Fruit fly (Drosophila melanogaster) whole organism, embryonic: ENCODE results near the gene CG7896.

ENCODE experiments used
- CG11504 ChIP-seq: fragments of 200-800 bp; sonication (Bioruptor generic); optimal IDR thresholded peaks from 3 replicates; lab custom pipeline; 2019; ENCODE audit warnings: missing biosample characterization, mild to moderate bottlenecking, missing genetic modification characterization, moderate library complexity
- CG11560 ChIP-seq: fragments of 200-800 bp; sonication (Bioruptor generic); IDR thresholded peaks from 3 replicates; pipeline ENCODE4 v1.3.6; 2022; ENCODE audit warnings: missing biosample characterization, missing genetic modification characterization
- CG11723 ChIP-seq: fragments of 200-800 bp; sonication (Bioruptor generic); optimal IDR thresholded peaks from 2 replicates; lab custom pipeline; 2017; ENCODE audit warnings: missing biosample characterization, mild to moderate bottlenecking, missing genetic modification characterization
- CG12769 ChIP-seq: fragments of 200-800 bp; sonication (Bioruptor generic); optimal IDR thresholded peaks from 2 replicates; lab custom pipeline; 2019; ENCODE audit warnings: missing biosample characterization, mild to moderate bottlenecking, missing genetic modification characterization, moderate library complexity
- CG13287 ChIP-seq: fragments of 200-800 bp; sonication (Bioruptor generic); IDR thresholded peaks from 2 replicates; pipeline ENCODE4 v1.3.6; 2022; ENCODE audit warnings: missing biosample characterization, missing genetic modification characterization; ENCODE audit not compliant: partially characterized antibody
- CG13775 ChIP-seq: fragments of 200-800 bp; sonication (Bioruptor generic); optimal IDR thresholded peaks from 3 replicates; lab custom pipeline; 2017; ENCODE audit warnings: missing biosample characterization, mild to moderate bottlenecking, missing genetic modification characterization
- CG13894 ChIP-seq: fragments of 200-800 bp; sonication (Bioruptor generic); optimal IDR thresholded peaks from 3 replicates; lab custom pipeline; 2018; ENCODE audit warnings: missing biosample characterization, mild to moderate bottlenecking, missing genetic modification characterization, moderate library complexity
- CG15269 ChIP-seq: fragments of 200-800 bp; sonication (Bioruptor generic); optimal IDR thresholded peaks from 2 replicates; lab custom pipeline; 2018; ENCODE audit warnings: missing biosample characterization, mild to moderate bottlenecking, missing genetic modification characterization, moderate library complexity
- CG15479 ChIP-seq: fragments of 200-800 bp; sonication (Bioruptor generic); optimal IDR thresholded peaks from 3 replicates; lab custom pipeline; 2019; ENCODE audit warnings: missing biosample characterization, mild to moderate bottlenecking, missing genetic modification characterization, moderate library complexity
- CG1792 ChIP-seq: fragments of 200-800 bp; sonication (Bioruptor generic); optimal IDR thresholded peaks from 2 replicates; lab custom pipeline; 2016; ENCODE audit warnings: missing biosample characterization, missing genetic modification characterization
- CG18619 ChIP-seq: fragments of 200-800 bp; sonication (Bioruptor generic); optimal IDR thresholded peaks from 3 replicates; lab custom pipeline; 2017; ENCODE audit warnings: missing biosample characterization, mild to moderate bottlenecking, missing genetic modification characterization
- CG31388 ChIP-seq: fragments of 200-800 bp; sonication (Bioruptor generic); optimal IDR thresholded peaks from 2 replicates; lab custom pipeline; 2016; ENCODE audit warnings: missing biosample characterization, missing genetic modification characterization
- CG4282 ChIP-seq: fragments of 200-800 bp; sonication (Bioruptor generic); optimal IDR thresholded peaks from 2 replicates; lab custom pipeline; 2016; ENCODE audit warnings: missing biosample characterization, missing genetic modification characterization
- CG4820 ChIP-seq: fragments of 200-800 bp; sonication (Bioruptor generic); optimal IDR thresholded peaks from 3 replicates; lab custom pipeline; 2016; ENCODE audit warnings: missing biosample characterization, missing genetic modification characterization
- CG7839 ChIP-seq: fragments of 200-800 bp; sonication (Bioruptor generic); optimal IDR thresholded peaks from 3 replicates; lab custom pipeline; 2018; ENCODE audit warnings: missing biosample characterization, mild to moderate bottlenecking, missing genetic modification characterization, moderate library complexity
- CG7987 ChIP-seq: fragments of 200-800 bp; sonication (Bioruptor generic); optimal IDR thresholded peaks from 2 replicates; lab custom pipeline; 2018; ENCODE audit warnings: missing biosample characterization, mild to moderate bottlenecking, missing genetic modification characterization, moderate library complexity
- CG8290 ChIP-seq, 3 experiments: fragments of 200-800 bp; sonication (Bioruptor generic); optimal IDR thresholded peaks; 2 replicates each; lab custom pipeline; 2016 to 2019; ENCODE audit warnings: missing biosample characterization in 3 of 3, missing genetic modification characterization in 3 of 3, mild to moderate bottlenecking in 2 of 3, moderate library complexity in 1 of 3
- CG9215 ChIP-seq: fragments of 200-800 bp; sonication (Bioruptor generic); IDR thresholded peaks from 2 replicates; pipeline ENCODE4 v1.3.6; 2022; ENCODE audit warnings: missing biosample characterization, missing genetic modification characterization
- CG9876 ChIP-seq: fragments of 200-800 bp; sonication (Bioruptor generic); optimal IDR thresholded peaks from 2 replicates; lab custom pipeline; 2016; ENCODE audit warnings: missing biosample characterization, missing genetic modification characterization
- D19A ChIP-seq: fragments of 200-800 bp; optimal IDR thresholded peaks from 3 replicates; lab custom pipeline; 2019; ENCODE audit warnings: missing biosample characterization, mild to moderate bottlenecking, missing genetic modification characterization, moderate library complexity
- Hr51 ChIP-seq, 2 experiments: fragments of 200-800 bp; sonication (Bioruptor generic); optimal IDR thresholded peaks; 2 replicates in 1 of 2; 3 replicates in 1 of 2; lab custom pipeline; 2016 to 2018; ENCODE audit warnings: missing biosample characterization in 2 of 2, missing genetic modification characterization in 2 of 2, mild to moderate bottlenecking in 1 of 2, moderate library complexity in 1 of 2
- Opbp ChIP-seq: fragments of 200-800 bp; sonication (Bioruptor generic); IDR thresholded peaks from 3 replicates; pipeline ENCODE4 v1.3.6; 2022; ENCODE audit warnings: missing biosample characterization, missing genetic modification characterization; ENCODE audit not compliant: partially characterized antibody
- Ravus ChIP-seq: fragments of 200-800 bp; sonication (Bioruptor generic); IDR thresholded peaks from 2 replicates; pipeline ENCODE4 v1.3.6; 2022; ENCODE audit warnings: missing biosample characterization, missing genetic modification characterization
- abd-A ChIP-seq: fragments of 200-800 bp; sonication (Bioruptor generic); optimal IDR thresholded peaks from 3 replicates; lab custom pipeline; 2019; ENCODE audit warnings: missing biosample characterization, mild to moderate bottlenecking, missing genetic modification characterization, moderate library complexity
- az2 ChIP-seq: fragments of 200-800 bp; sonication (Bioruptor generic); optimal IDR thresholded peaks from 3 replicates; lab custom pipeline; 2016; ENCODE audit warnings: missing biosample characterization, missing genetic modification characterization
- cad ChIP-seq: fragments of >200 bp; optimal IDR thresholded peaks from 2 replicates; lab custom pipeline; 2017; ENCODE audit warnings: missing biosample characterization, missing genetic modification characterization
- corto ChIP-seq: fragments of 200-800 bp; sonication (Bioruptor generic); optimal IDR thresholded peaks from 2 replicates; lab custom pipeline; 2016; ENCODE audit warnings: missing biosample characterization, mild to moderate bottlenecking, missing genetic modification characterization, moderate library complexity
- dmrt11E ChIP-seq: fragments of 200-800 bp; sonication (Bioruptor generic); optimal IDR thresholded peaks from 3 replicates; lab custom pipeline; 2018; ENCODE audit warnings: missing biosample characterization, mild to moderate bottlenecking, missing genetic modification characterization, moderate library complexity
- dpn ChIP-seq, 2 experiments: fragments of 200-800 bp; sonication (Bioruptor generic); optimal IDR thresholded peaks; 3 replicates each; lab custom pipeline; 2016; ENCODE audit warnings: missing biosample characterization in 2 of 2, missing genetic modification characterization in 2 of 2
- dysf ChIP-seq: fragments of 200-800 bp; sonication (Bioruptor generic); IDR thresholded peaks from 3 replicates; pipeline ENCODE4 v1.3.6; 2022; ENCODE audit warnings: missing biosample characterization, missing genetic modification characterization
- emc ChIP-seq: fragments of 200-800 bp; sonication (Bioruptor generic); optimal IDR thresholded peaks from 2 replicates; lab custom pipeline; 2016; ENCODE audit warnings: missing biosample characterization, missing genetic modification characterization
- ems ChIP-seq: fragments of 200-800 bp; sonication (Bioruptor generic); optimal IDR thresholded peaks from 3 replicates; lab custom pipeline; 2016; ENCODE audit warnings: missing biosample characterization, missing genetic modification characterization
- eve ChIP-seq, 2 experiments: fragments of >200 bp; optimal IDR thresholded peaks; 2 replicates each; lab custom pipeline; 2017; ENCODE audit warnings: missing biosample characterization in 2 of 2, missing genetic modification characterization in 2 of 2
- eyg ChIP-seq: fragments of 200-800 bp; sonication (Bioruptor generic); optimal IDR thresholded peaks from 3 replicates; lab custom pipeline; 2016; ENCODE audit warnings: missing biosample characterization, missing genetic modification characterization
- gfzf ChIP-seq: fragments of 200-800 bp; sonication (Bioruptor generic); optimal IDR thresholded peaks from 2 replicates; lab custom pipeline; 2016; ENCODE audit warnings: missing biosample characterization, mild to moderate bottlenecking, missing genetic modification characterization, moderate library complexity
- h ChIP-seq: fragments of >200 bp; optimal IDR thresholded peaks from 2 replicates; lab custom pipeline; 2017
- inv ChIP-seq: fragments of 200-800 bp; sonication (Bioruptor generic); IDR thresholded peaks from 2 replicates; pipeline ENCODE4 v1.3.6; 2022; ENCODE audit warnings: missing biosample characterization, missing genetic modification characterization; ENCODE audit not compliant: partially characterized antibody
- lilli ChIP-seq: fragments of 200-800 bp; sonication (Bioruptor generic); optimal IDR thresholded peaks from 3 replicates; lab custom pipeline; 2016; ENCODE audit warnings: missing biosample characterization, missing genetic modification characterization
- luna ChIP-seq: fragments of 200-800 bp; sonication (Bioruptor generic); optimal IDR thresholded peaks from 2 replicates; lab custom pipeline; 2016; ENCODE audit warnings: missing biosample characterization, missing genetic modification characterization
- oc ChIP-seq: fragments of 200-800 bp; sonication (Bioruptor generic); optimal IDR thresholded peaks from 2 replicates; lab custom pipeline; 2018; ENCODE audit warnings: missing biosample characterization, mild to moderate bottlenecking, missing genetic modification characterization, moderate library complexity
- otp ChIP-seq: fragments of 200-800 bp; sonication (Bioruptor generic); IDR thresholded peaks from 3 replicates; pipeline ENCODE4, ENCODE4 v1.3.6; 2022; ENCODE audit warnings: missing biosample characterization, missing genetic modification characterization
- pho ChIP-seq: fragments of 200-800 bp; sonication (Bioruptor generic); optimal IDR thresholded peaks from 2 replicates; lab custom pipeline; 2016; ENCODE audit warnings: missing biosample characterization, missing genetic modification characterization
- phol ChIP-seq: fragments of 200-800 bp; sonication (Bioruptor generic); optimal IDR thresholded peaks from 3 replicates; lab custom pipeline; 2018; ENCODE audit warnings: missing biosample characterization, mild to moderate bottlenecking, missing genetic modification characterization, moderate library complexity
- prd ChIP-seq, 3 experiments: fragments of >200 bp in 2 of 3; fragments of 200-800 bp in 1 of 3; sonication (Bioruptor generic) in 1 of 3; optimal IDR thresholded peaks in 2 of 3; IDR thresholded peaks in 1 of 3; 2 replicates in 2 of 3; 3 replicates in 1 of 3; pipeline versions ENCODE4 v1.3.6 to Lab custom; 2017 to 2022; ENCODE audit warnings: missing biosample characterization in 1 of 3, missing genetic modification characterization in 1 of 3
- sc ChIP-seq, 3 experiments: fragments of >200 bp in 2 of 3; fragments of 200-800 bp in 1 of 3; sonication (Bioruptor generic) in 1 of 3; optimal IDR thresholded peaks; 2 replicates in 2 of 3; 3 replicates in 1 of 3; lab custom pipeline; 2017; ENCODE audit warnings: mild to moderate bottlenecking in 1 of 3, missing biosample characterization in 1 of 3, missing genetic modification characterization in 1 of 3, missing genetic modification reagents in 1 of 3
- sug ChIP-seq: fragments of 200-800 bp; optimal IDR thresholded peaks from 2 replicates; lab custom pipeline; 2019; ENCODE audit warnings: missing biosample characterization, mild to moderate bottlenecking, missing genetic modification characterization, moderate library complexity
- tgo ChIP-seq: fragments of 200-800 bp; sonication (Bioruptor generic); IDR thresholded peaks from 3 replicates; pipeline ENCODE4 v1.3.6; 2022; ENCODE audit warnings: missing biosample characterization, missing genetic modification characterization
- tin ChIP-seq: fragments of 200-800 bp; sonication (Bioruptor generic); optimal IDR thresholded peaks from 3 replicates; lab custom pipeline; 2016; ENCODE audit warnings: missing biosample characterization, missing genetic modification characterization
- wdn ChIP-seq: fragments of 200-800 bp; sonication (Bioruptor generic); IDR thresholded peaks from 2 replicates; pipeline ENCODE4 v1.3.6; 2022; ENCODE audit warnings: missing biosample characterization, missing genetic modification characterization

CG7896 gene

dm6 chr3R:29983073-29983544 is at the start of gene CG7896 (continued):
- TF ChIP-seq tin, result peak; percentile 62
- TF ChIP-seq dmrt11E (tag; lab: Kevin White, UChicago), result peak; percentile 52
- peak; percentile 91 for TF ChIP-seq corto (GFP tag; lab: Kevin White, UChicago)
- TF ChIP-seq otp, result peak; percentile 59; the same call in 1 of the 3 replicates
- TF ChIP-seq abd-A (tag; lab: Kevin White, UChicago), result no peak
- no peak for TF ChIP-seq gfzf (GFP tag; lab: Kevin White, UChicago)
- TF ChIP-seq CG9876 (GFP tag; lab: Kevin White, UChicago), result no peak
- no peak for TF ChIP-seq luna (GFP tag; lab: Kevin White, UChicago)
- peak; percentile 71 for TF ChIP-seq CG7839 (tag; lab: Kevin White, UChicago)
- no peak for TF ChIP-seq CG11560 (tag; lab: Robert Waterston, UW)
- TF ChIP-seq Opbp (GFP tag; lab: Robert Waterston, UW), result no peak; the same call in 2 of the 3 replicates
- peak in 1 of 2 experiments; percentile 73 for TF ChIP-seq Hr51 (GFP tag; optimal IDR thresholded peaks at IDR 0.05; lab: Kevin White, UChicago)
- no peak for TF ChIP-seq eyg
- peak; percentile 10; the same call in 1 of the 2 replicates for TF ChIP-seq CG13287
- peak; percentile 16; the same call in 1 of the 2 replicates for TF ChIP-seq Ravus
- no peak for TF ChIP-seq inv
- TF ChIP-seq eve (GFP tag; optimal IDR thresholded peaks at IDR 0.05; lab: Kevin White, UChicago), result no peak
- no peak for TF ChIP-seq CG13894 (tag; lab: Kevin White, UChicago)
- TF ChIP-seq CG4282 (GFP tag; lab: Kevin White, UChicago), result no peak
- TF ChIP-seq CG8290 (GFP tag; optimal IDR thresholded peaks at IDR 0.05; lab: Kevin White, UChicago), result peak; percentile 47
- TF ChIP-seq CG8290 (tag; optimal IDR thresholded peaks at IDR 0.05; lab: Kevin White, UChicago), result peak in 1 of 2 experiments; percentile 8
- TF ChIP-seq CG18619 (GFP tag; lab: Kevin White, UChicago), result peak; percentile 59
- peak; percentile 69 for TF ChIP-seq az2
- peak; percentile 92 for TF ChIP-seq dysf (GFP tag; lab: Robert Waterston, UW)
- TF ChIP-seq CG1792 (GFP tag; lab: Kevin White, UChicago), result no peak
- no peak for TF ChIP-seq sc (optimal IDR thresholded peaks at IDR 0.05; lab: Kevin White, UChicago)
- TF ChIP-seq sc (GFP tag; optimal IDR thresholded peaks at IDR 0.05; lab: Kevin White, UChicago), result peak; percentile 18
- no peak for TF ChIP-seq CG7987 (GFP tag; lab: Kevin White, UChicago)
- TF ChIP-seq D19A (tag; lab: Kevin White, UChicago), result no peak
- TF ChIP-seq ems (GFP tag; lab: Kevin White, UChicago), result peak; percentile 56
- TF ChIP-seq emc (GFP tag; lab: Kevin White, UChicago), result no peak
- no peak for TF ChIP-seq h (lab: Kevin White, UChicago)
- peak; percentile 58 for TF ChIP-seq CG13775
- TF ChIP-seq CG4820 (GFP tag; lab: Kevin White, UChicago), result peak; percentile 52
- TF ChIP-seq CG11723 (GFP tag; lab: Kevin White, UChicago), result peak; percentile 52
- TF ChIP-seq wdn (GFP tag; lab: Robert Waterston, UW), result peak; percentile 52
- TF ChIP-seq prd (optimal IDR thresholded peaks at IDR 0.05; lab: Kevin White, UChicago), result no peak
- peak; percentile 85 for TF ChIP-seq prd (GFP tag; IDR thresholded peaks at IDR 0.05; lab: Robert Waterston, UW)
- TF ChIP-seq cad (GFP tag; lab: Kevin White, UChicago), result no peak
- TF ChIP-seq tgo (GFP tag; lab: Robert Waterston, UW), result peak; percentile 88
- no peak for TF ChIP-seq CG15479 (GFP tag; lab: Kevin White, UChicago)
- TF ChIP-seq dpn (GFP tag; optimal IDR thresholded peaks at IDR 0.05; lab: Kevin White, UChicago), result peak; percentile 14 to 71
- TF ChIP-seq lilli (GFP tag; lab: Kevin White, UChicago), result peak; percentile 47
- TF ChIP-seq CG12769, result peak; percentile 67
- peak; percentile 63 for TF ChIP-seq phol (tag; lab: Kevin White, UChicago)
- TF ChIP-seq pho, result no peak
- TF ChIP-seq CG9215 (GFP tag; lab: Robert Waterston, UW), result peak; percentile 78
- TF ChIP-seq CG15269 (tag; lab: Kevin White, UChicago), result peak; percentile 74
- TF ChIP-seq oc (tag; lab: Kevin White, UChicago), result no peak
- no peak for TF ChIP-seq CG31388 (GFP tag; lab: Kevin White, UChicago)
- peak; percentile 53 for TF ChIP-seq sug (tag; lab: Kevin White, UChicago)
- TF ChIP-seq CG11504 (tag; lab: Kevin White, UChicago), result no peak
